Worm (Caenorhabditis elegans) whole organism, young adult: ENCODE data around the gene hsp-12.2.
A peak's percentile ranks its signal among the peaks of the same experiment; 100 is the strongest.

Experiments
- B0035.1 ChIP-seq: sonication (generic microtip); optimal IDR thresholded peaks from 2 replicates; lab custom pipeline; 2016; ENCODE audit warnings: missing genetic modification characterization, mild to moderate bottlenecking, missing compliant biosample characterization, missing genotype, missing genetic modification reagents
- B0261.1 ChIP-seq: sonication (generic microtip); optimal IDR thresholded peaks from 2 replicates; lab custom pipeline; 2016; ENCODE audit warnings: mild to moderate bottlenecking, missing genetic modification characterization, moderate library complexity, missing compliant biosample characterization
- D2030.7 ChIP-seq: fragments of 200-800 bp; sonication (Bioruptor generic); IDR thresholded peaks from 2 replicates; pipeline ENCODE4 v1.3.6; 2022; ENCODE audit warnings: missing genetic modification reagents, missing genetic modification characterization, missing compliant biosample characterization
- F10E7.11 ChIP-seq: sonication (generic microtip); optimal IDR thresholded peaks from 2 replicates; lab custom pipeline; 2017; ENCODE audit warnings: mild to moderate bottlenecking, missing genetic modification characterization, moderate library complexity, missing compliant biosample characterization
- F22D6.2 ChIP-seq: sonication (generic microtip); optimal IDR thresholded peaks from 2 replicates; lab custom pipeline; 2016; ENCODE audit warnings: mild to moderate bottlenecking, missing genetic modification characterization, missing compliant biosample characterization
- F37B4.10 ChIP-seq: fragments of 200-800 bp; sonication (Bioruptor generic); IDR thresholded peaks from 2 replicates; pipeline ENCODE4 v1.3.6; 2022; ENCODE audit warnings: missing genetic modification characterization, missing compliant biosample characterization
- F39B2.1 ChIP-seq: fragments of 200-800 bp; sonication (Bioruptor generic); IDR thresholded peaks from 2 replicates; pipeline ENCODE4 v1.3.6; 2022; ENCODE audit warnings: missing genetic modification reagents, missing genetic modification characterization, missing compliant biosample characterization
- Y53F4B.3 ChIP-seq: fragments of 200-800 bp; sonication (Bioruptor generic); IDR thresholded peaks from 2 replicates; pipeline ENCODE4 v1.3.6; 2022; ENCODE audit warnings: missing genetic modification reagents, missing genetic modification characterization, missing compliant biosample characterization
- Y53G8AR.9 ChIP-seq: fragments of 200-800 bp; sonication (Bioruptor generic); conservative IDR thresholded peaks from 2 replicates; pipeline ENCODE4 v1.3.6; 2022; ENCODE audit warnings: missing genetic modification reagents, missing genetic modification characterization, missing compliant biosample characterization
- Y56A3A.18 ChIP-seq: fragments of 200-800 bp; sonication (Bioruptor generic); IDR thresholded peaks from 2 replicates; pipeline ENCODE4 v1.3.6; 2022; ENCODE audit warnings: missing genetic modification reagents, missing genetic modification characterization, missing compliant biosample characterization
- Y79H2A.3 ChIP-seq: fragments of 200-800 bp; sonication (Bioruptor generic); conservative IDR thresholded peaks from 2 replicates; pipeline ENCODE4 v1.3.6; 2022; ENCODE audit warnings: missing genetic modification reagents, missing genetic modification characterization, missing compliant biosample characterization
- Y95B8A.8 ChIP-seq: fragments of 200-800 bp; sonication (Bioruptor generic); IDR thresholded peaks from 2 replicates; pipeline ENCODE4 v1.3.6; 2022; ENCODE audit warnings: missing genetic modification reagents, missing genetic modification characterization, missing compliant biosample characterization
- ZK185.1 ChIP-seq: sonication (generic microtip); optimal IDR thresholded peaks from 2 replicates; lab custom pipeline; 2016; ENCODE audit warnings: mild to moderate bottlenecking, missing genetic modification characterization, missing compliant biosample characterization; ENCODE audit not compliant: poor library complexity, severe bottlenecking
- ama-1 ChIP-seq, 3 experiments: fragments of 150-350 bp in 1 of 3; sonication (generic microtip) in 2 of 3; optimal IDR thresholded peaks; 2 replicates each; lab custom pipeline; 2014 to 2018; ENCODE audit warnings: missing biosample characterization in 2 of 3, missing genetic modification characterization in 2 of 3, missing genetic modification reagents in 2 of 3
- aptf-2 ChIP-seq: fragments of 200-800 bp; sonication (Bioruptor generic); conservative IDR thresholded peaks from 2 replicates; pipeline ENCODE4 v1.3.6; 2022; ENCODE audit warnings: missing genetic modification reagents, missing genetic modification characterization, missing compliant biosample characterization
- aptf-3 ChIP-seq: fragments of 200-800 bp; sonication (Bioruptor generic); IDR thresholded peaks from 2 replicates; pipeline ENCODE4 v1.3.6; 2022; ENCODE audit warnings: missing genetic modification characterization, missing compliant biosample characterization
- bed-1 ChIP-seq: fragments of 200-800 bp; sonication (Bioruptor generic); IDR thresholded peaks from 2 replicates; pipeline ENCODE4 v1.3.6; 2022; ENCODE audit warnings: missing genetic modification reagents, missing genetic modification characterization, missing compliant biosample characterization
- cebp-1 ChIP-seq, 2 experiments: fragments of 200-800 bp in 1 of 2; sonication (Bioruptor generic) in 1 of 2; sonication (generic microtip) in 1 of 2; IDR thresholded peaks in 1 of 2; optimal IDR thresholded peaks in 1 of 2; 2 replicates each; pipeline versions ENCODE4 v1.3.6 to Lab custom; 2017 to 2022; ENCODE audit warnings: missing compliant biosample characterization in 2 of 2, missing genetic modification characterization in 2 of 2, mild to moderate bottlenecking in 1 of 2, missing genetic modification reagents in 1 of 2, moderate library complexity in 1 of 2
- cebp-2 ChIP-seq: fragments of 200-800 bp; sonication (Bioruptor generic); IDR thresholded peaks from 2 replicates; pipeline ENCODE4 v1.3.6; 2022; ENCODE audit warnings: missing genetic modification characterization, missing compliant biosample characterization
- ceh-100 ChIP-seq: fragments of 200-800 bp; sonication (Bioruptor generic); IDR thresholded peaks from 2 replicates; pipeline ENCODE4 v1.3.6; 2022; ENCODE audit warnings: missing genetic modification reagents, missing genetic modification characterization, missing compliant biosample characterization
- chd-7 ChIP-seq: sonication (generic microtip); optimal IDR thresholded peaks from 2 replicates; lab custom pipeline; 2016; ENCODE audit warnings: mild to moderate bottlenecking, missing genetic modification characterization, moderate library complexity, missing compliant biosample characterization
- die-1 ChIP-seq: sonication (generic microtip); optimal IDR thresholded peaks from 2 replicates; lab custom pipeline; 2016; ENCODE audit warnings: missing genotype, mild to moderate bottlenecking, missing genetic modification characterization, missing compliant biosample characterization
- dox-1 ChIP-seq: fragments of 200-800 bp; sonication (Bioruptor generic); IDR thresholded peaks from 2 replicates; pipeline ENCODE4 v1.3.6; 2022; ENCODE audit warnings: missing genetic modification reagents, missing genetic modification characterization, missing compliant biosample characterization
- efl-1 ChIP-seq: fragments of 150-350 bp; optimal IDR thresholded peaks from 2 replicates; lab custom pipeline; 2014; ENCODE audit warnings: missing biosample characterization, missing genetic modification reagents, missing genetic modification characterization
- ekl-4 ChIP-seq: fragments of 200-800 bp; sonication (Bioruptor generic); IDR thresholded peaks from 2 replicates; pipeline ENCODE4 v1.3.6; 2022; ENCODE audit warnings: missing genetic modification reagents, missing genetic modification characterization, missing compliant biosample characterization
- hmg-1.2 ChIP-seq: fragments of 200-800 bp; sonication (Bioruptor generic); IDR thresholded peaks from 2 replicates; pipeline ENCODE4 v1.3.6; 2022; ENCODE audit warnings: missing genetic modification reagents, missing genetic modification characterization, missing compliant biosample characterization
- hsf-1 ChIP-seq: fragments of 200-800 bp; sonication (Bioruptor generic); IDR thresholded peaks from 2 replicates; pipeline ENCODE4 v1.3.6; 2022; ENCODE audit warnings: missing genetic modification reagents, missing genetic modification characterization, missing compliant biosample characterization
- lag-1 ChIP-seq: fragments of 200-800 bp; sonication (Bioruptor generic); IDR thresholded peaks from 2 replicates; pipeline ENCODE4 v1.3.6; 2022; ENCODE audit warnings: missing genetic modification reagents, missing genetic modification characterization, missing compliant biosample characterization
- let-607 ChIP-seq, 2 experiments: fragments of 200-800 bp in 1 of 2; sonication (Bioruptor generic) in 1 of 2; sonication (generic microtip) in 1 of 2; optimal IDR thresholded peaks; 2 replicates each; lab custom pipeline; 2016 to 2018; ENCODE audit warnings: mild to moderate bottlenecking in 2 of 2, missing compliant biosample characterization in 2 of 2, missing genetic modification characterization in 2 of 2, moderate library complexity in 2 of 2, missing genotype in 1 of 2
- lin-35 ChIP-seq, 3 experiments: fragments of 150-350 bp in 2 of 3; sonication (generic microtip) in 1 of 3; optimal IDR thresholded peaks; 2 replicates each; lab custom pipeline; 2014 to 2018; ENCODE audit warnings: missing biosample characterization in 3 of 3, missing genetic modification characterization in 3 of 3, missing genetic modification reagents in 3 of 3
- lin-54 ChIP-seq: fragments of 200-800 bp; sonication (Bioruptor generic); optimal IDR thresholded peaks from 2 replicates; lab custom pipeline; 2018; ENCODE audit warnings: mild to moderate bottlenecking, missing genetic modification characterization, missing compliant biosample characterization
- madf-10 ChIP-seq: sonication (generic microtip); optimal IDR thresholded peaks from 2 replicates; lab custom pipeline; 2016; ENCODE audit warnings: mild to moderate bottlenecking, missing genetic modification characterization, missing compliant biosample characterization
- mes-4 ChIP-seq: sonication (generic microtip); optimal IDR thresholded peaks from 2 replicates; lab custom pipeline; 2016; ENCODE audit warnings: missing genotype, missing genetic modification characterization, missing compliant biosample characterization
- nhr-120 ChIP-seq: fragments of 200-800 bp; sonication (Bioruptor generic); IDR thresholded peaks from 2 replicates; pipeline ENCODE4 v1.3.6; 2022; ENCODE audit warnings: missing genetic modification characterization, missing compliant biosample characterization
- nhr-90 ChIP-seq: sonication (generic microtip); optimal IDR thresholded peaks from 2 replicates; lab custom pipeline; 2016; ENCODE audit warnings: missing genotype, mild to moderate bottlenecking, missing genetic modification characterization, missing compliant biosample characterization
- pha-4 ChIP-seq: fragments of 150-350 bp; sonication (generic microtip); optimal IDR thresholded peaks from 2 replicates; lab custom pipeline; 2014; ENCODE audit warnings: missing biosample characterization, missing genetic modification reagents, missing genetic modification characterization
- rec-8 ChIP-seq, 2 experiments: sonication (generic microtip); optimal IDR thresholded peaks; 2 replicates each; lab custom pipeline; 2016; ENCODE audit warnings: mild to moderate bottlenecking in 2 of 2, missing genetic modification characterization in 2 of 2, missing genetic modification reagents in 2 of 2, missing genotype in 2 of 2, missing biosample characterization in 1 of 2, missing compliant biosample characterization in 1 of 2, moderate library complexity in 1 of 2
- sea-2 ChIP-seq: fragments of 200-800 bp; sonication (Bioruptor generic); IDR thresholded peaks from 2 replicates; pipeline ENCODE4 v1.3.6; 2022; ENCODE audit warnings: missing genetic modification characterization, missing compliant biosample characterization
- snpc-3.4 ChIP-seq: sonication (generic microtip); optimal IDR thresholded peaks from 2 replicates; lab custom pipeline; 2017; ENCODE audit warnings: missing genetic modification characterization, mild to moderate bottlenecking, missing compliant biosample characterization, antibody characterized with exemption, moderate library complexity, missing genotype, missing genetic modification reagents
- snpc-4 ChIP-seq, 5 experiments: fragments of 150-350 bp in 1 of 5; sonication (generic microtip) in 4 of 5; optimal IDR thresholded peaks; 2 replicates each; lab custom pipeline; 2014 to 2018; ENCODE audit warnings: missing genetic modification characterization in 5 of 5, missing biosample characterization in 3 of 5, antibody characterized with exemption in 2 of 5, mild to moderate bottlenecking in 2 of 5, missing compliant biosample characterization in 2 of 5, missing genotype in 2 of 5, moderate library complexity in 2 of 5, missing genetic modification reagents in 1 of 5
- somi-1 ChIP-seq: fragments of 200-800 bp; sonication (Bioruptor generic); optimal IDR thresholded peaks from 2 replicates; lab custom pipeline; 2018; ENCODE audit warnings: mild to moderate bottlenecking, missing genetic modification characterization, missing compliant biosample characterization
- zfh-2 ChIP-seq: fragments of 200-800 bp; sonication (Bioruptor generic); conservative IDR thresholded peaks from 2 replicates; pipeline ENCODE4 v1.3.6; 2022; ENCODE audit warnings: missing genetic modification reagents, missing genetic modification characterization, missing compliant biosample characterization
- ztf-18 ChIP-seq: sonication (generic microtip); optimal IDR thresholded peaks from 2 replicates; lab custom pipeline; 2016; ENCODE audit warnings: missing genotype, mild to moderate bottlenecking, missing genetic modification characterization, missing compliant biosample characterization
- ztf-28 ChIP-seq: fragments of 200-800 bp; sonication (Bioruptor generic); IDR thresholded peaks from 2 replicates; pipeline ENCODE4 v1.3.6; 2022; ENCODE audit warnings: missing genetic modification reagents, missing genetic modification characterization, missing compliant biosample characterization
- ztf-6 ChIP-seq: fragments of 200-800 bp; sonication (Bioruptor generic); IDR thresholded peaks from 2 replicates; pipeline ENCODE4 v1.3.6; 2022; ENCODE audit warnings: missing genetic modification reagents, missing genetic modification characterization, missing compliant biosample characterization

Gene hsp-12.2

ce11 chrIII:8163788-8164423, 26.0 kb downstream of the hsp-12.2 start, which contains the start of gene prp-8 (continued):
- TF ChIP-seq dox-1 (peak; percentile 84), die-1 (no peak), chd-7 (no peak), Y53G8AR.9 (GFP tag; lab: Robert Waterston, UW) (0 out of 2 replicates have a peak, but pooled peaks have one; percentile 46), snpc-3.4 (tag; lab: Kevin White, UChicago) (peak; percentile 18), B0035.1 (tag; lab: Kevin White, UChicago) (no peak), bed-1 (GFP tag; lab: Robert Waterston, UW) (no peak), cebp-2 (no peak), F22D6.2 (tag; lab: Kevin White, UChicago) (no peak), F39B2.1 (GFP tag; lab: Robert Waterston, UW) (no peak), lin-35 (GFP tag; optimal IDR thresholded peaks at IDR 0.05; lab: Kevin White, UChicago) (peak in 1 of 3 experiments; percentile 89), aptf-3 (GFP tag; lab: Robert Waterston, UW) (no peak), nhr-120 (GFP tag; lab: Robert Waterston, UW) (no peak), F10E7.11 (no peak), Y53F4B.3 (no peak), F37B4.10 (GFP tag; lab: Robert Waterston, UW) (no peak), B0261.1 (tag; lab: Kevin White, UChicago) (peak; percentile 15), ama-1 (optimal IDR thresholded peaks at IDR 0.05; lab: Kevin White, UChicago) (no peak), ama-1 (GFP tag; optimal IDR thresholded peaks at IDR 0.05; lab: Kevin White, UChicago) (no peak), Y95B8A.8 (GFP tag; lab: Robert Waterston, UW) (no peak), ztf-18 (tag; lab: Kevin White, UChicago) (peak; percentile 42), cebp-1 (GFP tag; IDR thresholded peaks at IDR 0.05; lab: Robert Waterston, UW) (peak; percentile 31; the same call in 1 of the 2 replicates), cebp-1 (tag; optimal IDR thresholded peaks at IDR 0.05; lab: Kevin White, UChicago) (peak; percentile 67), lag-1 (GFP tag; lab: Robert Waterston, UW) (no peak), ZK185.1 (tag; lab: Kevin White, UChicago) (peak; percentile 75), rec-8 (tag; optimal IDR thresholded peaks at IDR 0.05; lab: Kevin White, UChicago) (no peak), lin-54 (peak; percentile 95), somi-1 (no peak), let-607 (tag; optimal IDR thresholded peaks at IDR 0.05; lab: Kevin White, UChicago) (peak; percentile 20 to 30), snpc-4 (GFP tag; optimal IDR thresholded peaks at IDR 0.05; lab: Kevin White, UChicago) (peak; percentile 19), snpc-4 (tag; optimal IDR thresholded peaks at IDR 0.05; lab: Kevin White, UChicago) (peak in 3 of 4 experiments; percentile 37 to 59 (median 45)), ekl-4 (GFP tag; lab: Robert Waterston, UW) (peak; percentile 51), ceh-100 (GFP tag; lab: Robert Waterston, UW) (peak; percentile 17; the same call in 1 of the 2 replicates), Y56A3A.18 (GFP tag; lab: Robert Waterston, UW) (no peak), D2030.7 (GFP tag; lab: Robert Waterston, UW) (peak; percentile 46), mes-4 (tag; lab: Kevin White, UChicago) (no peak), nhr-90 (tag; lab: Kevin White, UChicago) (no peak), ztf-6 (GFP tag; lab: Robert Waterston, UW) (no peak), pha-4 (tag; lab: Kevin White, UChicago) (peak; percentile 85), Y79H2A.3 (GFP tag; lab: Robert Waterston, UW) (no peak), aptf-2 (no peak), sea-2 (GFP tag; lab: Robert Waterston, UW) (no peak), efl-1 (GFP tag; lab: Kevin White, UChicago) (peak; percentile 74), ztf-28 (GFP tag; lab: Robert Waterston, UW) (no peak), hmg-1.2 (GFP tag; lab: Robert Waterston, UW) (peak; percentile 60), hsf-1 (GFP tag; lab: Robert Waterston, UW) (no peak), zfh-2 (no peak; the same call in 1 of the 2 replicates), madf-10 (tag; lab: Kevin White, UChicago) (peak; percentile 80)
